Worm (Caenorhabditis elegans) whole organism, L4/young adult: Measurements from ENCODE around the gene pcp-2.
"Not testable (repeated sequence)": the region's sequence is repeated elsewhere in the genome, so short reads cannot be mapped to it uniquely, and the experiment has no call there.

ENCODE experiments used
- W03F9.2 ChIP-seq: fragments of 150-350 bp; optimal IDR thresholded peaks from 2 replicates; lab custom pipeline; 2014; ENCODE audit warnings: missing biosample characterization, missing genetic modification characterization
- dao-5 ChIP-seq: sonication (generic microtip); optimal IDR thresholded peaks from 2 replicates; lab custom pipeline; 2016; ENCODE audit warnings: missing genotype, missing genetic modification characterization, moderate library complexity, missing compliant biosample characterization
- him-1 ChIP-seq: sonication (generic microtip); optimal IDR thresholded peaks from 2 replicates; lab custom pipeline; 2016; ENCODE audit warnings: missing genotype, missing genetic modification reagents, missing genetic modification characterization, missing compliant biosample characterization

- TF ChIP-seq him-1; W03F9.2 (tag; lab: Kevin White, UChicago); dao-5 (tag; lab: Kevin White, UChicago): not testable (repeated sequence)
Observed at ce11 chrIV:9194524-9194923, 29.6 kb upstream of the pcp-2 start, which contains the start of gene C46C2.7.
